Worm (Caenorhabditis elegans) whole organism, mixed stage, embryonic: ENCODE measurements around the gene Y105C5A.24.

Experiments used
- lsy-2 ChIP-seq: fragments of 150-350 bp; optimal IDR thresholded peaks from 2 replicates; lab custom pipeline; 2014; ENCODE audit warnings: missing biosample characterization, missing genetic modification characterization
- mep-1 ChIP-seq: fragments of 150-350 bp; optimal IDR thresholded peaks from 2 replicates; lab custom pipeline; 2017; ENCODE audit warnings: missing biosample characterization, missing genetic modification reagents, missing genetic modification characterization, inconsistent platforms
- nhr-237 ChIP-seq: fragments of 150-350 bp; optimal IDR thresholded peaks from 2 replicates; lab custom pipeline; 2014; ENCODE audit warnings: missing biosample characterization, missing genetic modification characterization
- sptf-1 ChIP-seq: sonication (generic microtip); optimal IDR thresholded peaks from 2 replicates; lab custom pipeline; 2017; ENCODE audit warnings: mild to moderate bottlenecking, missing genetic modification characterization, moderate library complexity, missing compliant biosample characterization
- unc-39 ChIP-seq: fragments of 150-350 bp; optimal IDR thresholded peaks from 2 replicates; lab custom pipeline; 2014; ENCODE audit warnings: missing biosample characterization, missing genetic modification characterization
- unc-62 ChIP-seq: fragments of 150-350 bp; optimal IDR thresholded peaks from 2 replicates; lab custom pipeline; 2014; ENCODE audit warnings: missing biosample characterization, missing genetic modification reagents, missing genetic modification characterization

DNA sequence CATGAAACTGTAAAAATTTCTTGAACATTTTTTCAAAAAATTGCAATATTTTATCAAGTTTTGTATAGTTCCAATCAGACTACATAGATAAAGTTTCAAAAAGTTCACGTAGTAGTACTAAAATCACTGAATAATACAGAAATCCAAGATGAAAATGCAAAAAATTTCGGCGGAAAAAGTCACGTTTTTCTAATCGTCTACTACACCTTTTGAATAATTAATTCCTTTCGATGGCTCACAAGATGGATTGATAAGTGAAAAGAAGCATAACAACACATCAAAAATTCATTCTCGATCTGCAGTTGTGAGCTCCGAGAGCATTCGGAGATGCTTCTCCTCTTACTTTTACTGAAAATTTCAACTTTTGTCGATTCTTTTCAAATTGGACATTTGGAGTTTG lies 23.0 kb downstream of the Y105C5A.24 start, which contains the start of gene gcy-25:
- TF ChIP-seq mep-1 = no peak
- TF ChIP-seq lsy-2 (tag; lab: Kevin White, UChicago) = no peak
- TF ChIP-seq sptf-1 (tag; lab: Kevin White, UChicago) = no peak
- no peak for TF ChIP-seq nhr-237 (tag; lab: Kevin White, UChicago)
- no peak for TF ChIP-seq unc-62 (GFP tag; lab: Kevin White, UChicago)
- no peak for TF ChIP-seq unc-39 (tag; lab: Kevin White, UChicago)
